Fruit fly (Drosophila melanogaster) whole organism, embryonic: Measurements from ENCODE around the gene Spn38F.
A peak's percentile ranks its signal among the peaks of the same experiment; 100 is the strongest.

ENCODE experiments used
- Aef1 ChIP-seq: fragments of 200-800 bp; sonication (Bioruptor generic); IDR thresholded peaks from 3 replicates; pipeline ENCODE4 v1.3.6; 2022; ENCODE audit warnings: missing biosample characterization, missing genetic modification characterization
- Bdp1 ChIP-seq: fragments of 200-800 bp; sonication (Bioruptor generic); optimal IDR thresholded peaks from 3 replicates; lab custom pipeline; 2016; ENCODE audit warnings: missing biosample characterization, missing genetic modification characterization
- CG11247 ChIP-seq: fragments of 200-800 bp; sonication (Bioruptor generic); IDR thresholded peaks from 2 replicates; pipeline ENCODE4 v1.3.6; 2022; ENCODE audit warnings: missing biosample characterization, missing genetic modification characterization
- CG1233 ChIP-seq: fragments of 200-800 bp; sonication (Bioruptor generic); optimal IDR thresholded peaks from 4 replicates; lab custom pipeline; 2018; ENCODE audit warnings: missing biosample characterization, mild to moderate bottlenecking, missing genetic modification characterization
- CG12391 ChIP-seq: fragments of 200-800 bp; sonication (Bioruptor generic); optimal IDR thresholded peaks from 3 replicates; lab custom pipeline; 2018; ENCODE audit warnings: missing biosample characterization, mild to moderate bottlenecking, missing genetic modification characterization, moderate library complexity
- CG14441 ChIP-seq: fragments of 200-800 bp; sonication (Bioruptor generic); IDR thresholded peaks from 2 replicates; pipeline ENCODE4 v1.3.6; 2022; ENCODE audit warnings: missing biosample characterization, missing genetic modification characterization
- CG15269 ChIP-seq: fragments of 200-800 bp; sonication (Bioruptor generic); optimal IDR thresholded peaks from 2 replicates; lab custom pipeline; 2018; ENCODE audit warnings: missing biosample characterization, mild to moderate bottlenecking, missing genetic modification characterization, moderate library complexity
- CG17568 ChIP-seq: fragments of 200-800 bp; sonication (Bioruptor generic); optimal IDR thresholded peaks from 2 replicates; lab custom pipeline; 2018; ENCODE audit warnings: missing biosample characterization, mild to moderate bottlenecking, missing genetic modification characterization, moderate library complexity
- CG17829 ChIP-seq: fragments of 200-800 bp; optimal IDR thresholded peaks from 2 replicates; lab custom pipeline; 2019; ENCODE audit warnings: missing biosample characterization, mild to moderate bottlenecking, missing genetic modification characterization, moderate library complexity
- CG30403 ChIP-seq: fragments of 200-800 bp; sonication (Bioruptor generic); optimal IDR thresholded peaks from 3 replicates; lab custom pipeline; 2016; ENCODE audit warnings: missing biosample characterization, missing genetic modification characterization
- CG31365 ChIP-seq: fragments of 200-800 bp; sonication (Bioruptor generic); optimal IDR thresholded peaks from 2 replicates; lab custom pipeline; 2018; ENCODE audit warnings: missing biosample characterization, mild to moderate bottlenecking, missing genetic modification characterization
- CG4730 ChIP-seq: fragments of 200-800 bp; sonication (Bioruptor generic); IDR thresholded peaks from 2 replicates; pipeline ENCODE4 v1.3.6; 2022; ENCODE audit warnings: missing biosample characterization, missing genetic modification characterization
- CG4820 ChIP-seq: fragments of 200-800 bp; sonication (Bioruptor generic); optimal IDR thresholded peaks from 3 replicates; lab custom pipeline; 2016; ENCODE audit warnings: missing biosample characterization, missing genetic modification characterization
- CG4854 ChIP-seq: fragments of 200-800 bp; sonication (Bioruptor generic); optimal IDR thresholded peaks from 2 replicates; lab custom pipeline; 2016; ENCODE audit warnings: missing biosample characterization, missing genetic modification characterization, inconsistent platforms
- CG5180 ChIP-seq: fragments of 200-800 bp; sonication (Bioruptor generic); optimal IDR thresholded peaks from 3 replicates; lab custom pipeline; 2017; ENCODE audit warnings: missing biosample characterization, missing genetic modification characterization, mild to moderate bottlenecking, moderate library complexity, missing genetic modification reagents
- CG7271 ChIP-seq: fragments of 200-800 bp; sonication (Bioruptor generic); optimal IDR thresholded peaks from 2 replicates; lab custom pipeline; 2018; ENCODE audit warnings: missing biosample characterization, mild to moderate bottlenecking, missing genetic modification characterization, moderate library complexity
- CG7745 ChIP-seq: fragments of 200-800 bp; sonication (Bioruptor generic); optimal IDR thresholded peaks from 2 replicates; lab custom pipeline; 2018; ENCODE audit warnings: missing biosample characterization, mild to moderate bottlenecking, missing genetic modification characterization, moderate library complexity
- CG7786 ChIP-seq: fragments of 200-800 bp; sonication (Bioruptor generic); optimal IDR thresholded peaks from 2 replicates; lab custom pipeline; 2016; ENCODE audit warnings: missing biosample characterization, missing genetic modification characterization
- CG8944 ChIP-seq: fragments of 200-800 bp; sonication (Bioruptor generic); optimal IDR thresholded peaks from 3 replicates; lab custom pipeline; 2016; ENCODE audit warnings: missing biosample characterization, missing genetic modification characterization
- E2f1 ChIP-seq: fragments of 200-800 bp; sonication (Bioruptor generic); IDR thresholded peaks from 2 replicates; pipeline ENCODE4 v1.3.6; 2022; ENCODE audit warnings: missing biosample characterization, missing genetic modification characterization
- Elba2 ChIP-seq: fragments of 200-800 bp; sonication (Bioruptor generic); optimal IDR thresholded peaks from 3 replicates; lab custom pipeline; 2016; ENCODE audit warnings: missing biosample characterization, missing genetic modification characterization
- H2.0 ChIP-seq: fragments of 200-800 bp; sonication (Bioruptor generic); IDR thresholded peaks from 2 replicates; pipeline ENCODE4 v1.3.6; 2022; ENCODE audit warnings: missing biosample characterization, missing genetic modification characterization
- Hmx ChIP-seq: fragments of 200-800 bp; sonication (Bioruptor generic); optimal IDR thresholded peaks from 2 replicates; lab custom pipeline; 2016; ENCODE audit warnings: missing biosample characterization, missing genetic modification characterization
- Med ChIP-seq: fragments of 200-800 bp; sonication (Bioruptor generic); peaks from one replicate; lab custom pipeline; 2016; ENCODE audit warnings: missing biosample characterization, missing genetic modification characterization, mild to moderate bottlenecking, inconsistent platforms, moderate library complexity
- PHDP ChIP-seq: fragments of 200-800 bp; sonication (Bioruptor generic); optimal IDR thresholded peaks from 3 replicates; lab custom pipeline; 2018; ENCODE audit warnings: missing biosample characterization, mild to moderate bottlenecking, missing genetic modification characterization, moderate library complexity
- Rx ChIP-seq: fragments of 200-800 bp; sonication (Bioruptor generic); IDR thresholded peaks from 2 replicates; pipeline ENCODE4 v1.3.6; 2022; ENCODE audit warnings: missing biosample characterization, missing genetic modification characterization
- Side ChIP-seq: fragments of 200-800 bp; sonication (Bioruptor generic); optimal IDR thresholded peaks from 2 replicates; lab custom pipeline; 2016; ENCODE audit warnings: missing biosample characterization, missing genetic modification characterization
- Sox100B ChIP-seq: fragments of 200-800 bp; sonication (Bioruptor generic); optimal IDR thresholded peaks from 3 replicates; lab custom pipeline; 2018; ENCODE audit warnings: missing biosample characterization, mild to moderate bottlenecking, missing genetic modification characterization
- az2 ChIP-seq: fragments of 200-800 bp; sonication (Bioruptor generic); optimal IDR thresholded peaks from 3 replicates; lab custom pipeline; 2016; ENCODE audit warnings: missing biosample characterization, missing genetic modification characterization
- br ChIP-seq: fragments of >200 bp; optimal IDR thresholded peaks from 2 replicates; lab custom pipeline; 2017
- cg ChIP-seq: fragments of 200-800 bp; sonication (Bioruptor generic); optimal IDR thresholded peaks from 3 replicates; lab custom pipeline; 2019; ENCODE audit warnings: missing biosample characterization, mild to moderate bottlenecking, missing genetic modification characterization, moderate library complexity
- chm ChIP-seq: fragments of 200-800 bp; sonication (Bioruptor generic); IDR thresholded peaks from 2 replicates; pipeline ENCODE4 v1.3.6; 2022; ENCODE audit warnings: missing biosample characterization, missing genetic modification characterization
- disco-r ChIP-seq: fragments of 200-800 bp; sonication (Bioruptor generic); optimal IDR thresholded peaks from 2 replicates; lab custom pipeline; 2016; ENCODE audit warnings: missing biosample characterization, missing genetic modification characterization
- ftz-f1 ChIP-seq: fragments of 200-800 bp; sonication (Bioruptor generic); optimal IDR thresholded peaks from 2 replicates; lab custom pipeline; 2016; ENCODE audit warnings: missing biosample characterization, missing genetic modification characterization
- gcm2 ChIP-seq: fragments of 200-800 bp; sonication (Bioruptor generic); optimal IDR thresholded peaks from 2 replicates; lab custom pipeline; 2016; ENCODE audit warnings: missing biosample characterization, missing genetic modification characterization
- gsb-n ChIP-seq: fragments of 200-800 bp; sonication (Bioruptor generic); optimal IDR thresholded peaks from 3 replicates; lab custom pipeline; 2018; ENCODE audit warnings: missing biosample characterization, mild to moderate bottlenecking, missing genetic modification characterization
- kni ChIP-seq: fragments of 200-800 bp; sonication (Bioruptor generic); optimal IDR thresholded peaks from 3 replicates; lab custom pipeline; 2017; ENCODE audit warnings: mild to moderate bottlenecking, missing biosample characterization, missing genetic modification reagents, missing genetic modification characterization
- lbe ChIP-seq: fragments of 200-800 bp; sonication (Bioruptor generic); optimal IDR thresholded peaks from 2 replicates; lab custom pipeline; 2016; ENCODE audit warnings: missing biosample characterization, mild to moderate bottlenecking, missing genetic modification characterization
- luna ChIP-seq: fragments of 200-800 bp; sonication (Bioruptor generic); optimal IDR thresholded peaks from 2 replicates; lab custom pipeline; 2016; ENCODE audit warnings: missing biosample characterization, missing genetic modification characterization
- org-1 ChIP-seq: fragments of 200-800 bp; sonication (Bioruptor generic); optimal IDR thresholded peaks from 2 replicates; lab custom pipeline; 2017; ENCODE audit warnings: missing biosample characterization, missing genetic modification characterization
- pb ChIP-seq: fragments of 200-800 bp; sonication (Bioruptor generic); optimal IDR thresholded peaks from 3 replicates; lab custom pipeline; 2016; ENCODE audit warnings: missing biosample characterization, missing genetic modification characterization
- ranshi ChIP-seq: fragments of 200-800 bp; sonication (Bioruptor generic); IDR thresholded peaks from 2 replicates; pipeline ENCODE4 v1.3.6; 2022; ENCODE audit warnings: missing biosample characterization, missing genetic modification characterization
- ro ChIP-seq: fragments of 200-800 bp; sonication (Bioruptor generic); IDR thresholded peaks from 2 replicates; pipeline ENCODE4 v1.3.6; 2022; ENCODE audit warnings: missing biosample characterization, missing genetic modification characterization
- sc ChIP-seq, 3 experiments: fragments of >200 bp in 2 of 3; fragments of 200-800 bp in 1 of 3; sonication (Bioruptor generic) in 1 of 3; optimal IDR thresholded peaks; 2 replicates in 2 of 3; 3 replicates in 1 of 3; lab custom pipeline; 2017; ENCODE audit warnings: mild to moderate bottlenecking in 1 of 3, missing biosample characterization in 1 of 3, missing genetic modification characterization in 1 of 3, missing genetic modification reagents in 1 of 3
- sob ChIP-seq: fragments of 200-800 bp; sonication (Bioruptor generic); IDR thresholded peaks from 2 replicates; pipeline ENCODE4 v1.3.6; 2022; ENCODE audit warnings: missing biosample characterization, missing genetic modification characterization
- vfl ChIP-seq: fragments of 200-800 bp; sonication (Bioruptor generic); optimal IDR thresholded peaks from 2 replicates; lab custom pipeline; 2016; ENCODE audit warnings: missing biosample characterization, missing genetic modification characterization
- yki ChIP-seq: fragments of >200 bp; optimal IDR thresholded peaks from 3 replicates; lab custom pipeline; 2018
- zfh1 ChIP-seq: fragments of 200-800 bp; sonication (Bioruptor generic); IDR thresholded peaks from 3 replicates; pipeline ENCODE4 v1.3.6; 2022; ENCODE audit warnings: missing biosample characterization, missing genetic modification characterization

Spn38F gene

DNA sequence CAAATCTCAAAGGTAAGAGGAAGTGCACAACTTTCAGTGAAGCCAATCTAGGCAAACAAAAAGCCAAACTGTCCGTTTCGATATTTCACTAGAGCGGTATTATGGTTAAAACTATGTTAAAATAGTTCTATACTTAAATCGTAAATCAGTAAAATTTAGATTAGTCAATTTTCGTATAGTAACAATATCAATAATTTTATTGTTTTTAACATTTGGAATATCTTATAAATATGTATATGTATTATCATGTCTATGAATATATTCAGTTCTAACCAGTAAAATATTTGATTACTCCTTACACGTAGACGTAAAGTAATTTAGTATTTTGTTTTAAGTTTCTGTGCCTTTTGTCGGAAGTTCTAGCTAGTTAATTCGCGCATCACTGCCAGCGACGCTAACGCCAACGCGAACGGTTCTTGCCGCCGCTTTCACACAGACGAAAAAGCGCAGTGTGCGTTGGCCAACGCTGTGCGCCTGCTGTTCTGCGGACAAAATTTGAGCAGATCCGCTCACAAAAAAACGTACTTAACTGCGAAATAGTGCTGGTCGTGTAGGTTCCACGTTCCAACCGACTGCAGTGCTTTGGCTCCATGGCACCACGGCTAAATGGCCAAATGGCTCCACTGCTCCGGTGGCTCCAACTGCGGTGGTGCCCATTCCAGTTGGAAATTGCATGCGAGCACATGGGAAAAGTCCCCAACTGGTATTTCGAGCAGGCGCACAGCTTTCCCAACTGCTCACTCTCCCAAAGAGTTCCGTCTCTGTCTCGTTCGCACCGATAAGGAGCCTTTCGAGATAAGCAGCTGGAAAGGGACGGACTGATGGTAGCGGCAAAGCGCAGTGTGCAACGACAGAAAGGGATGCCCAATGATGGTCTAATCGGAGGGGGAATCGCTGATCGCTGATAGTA is 14.3 kb downstream of the Spn38F start (continued):
- TF ChIP-seq Side (no peak), Rx (GFP tag; lab: Robert Waterston, UW) (no peak), CG7786 (GFP tag; lab: Kevin White, UChicago) (no peak), ranshi (no peak), CG17829 (peak; percentile 43), cg (peak; percentile 17), pb (no peak), CG7271 (tag; lab: Kevin White, UChicago) (no peak), luna (no peak), ftz-f1 (peak; percentile 66), CG1233 (GFP tag; lab: Kevin White, UChicago) (peak; percentile 13), CG4730 (GFP tag; lab: Robert Waterston, UW) (no peak), CG4854 (GFP tag; lab: Kevin White, UChicago) (no peak), CG7745 (tag; lab: Kevin White, UChicago) (peak; percentile 3), Bdp1 (GFP tag; lab: Kevin White, UChicago) (no peak), lbe (GFP tag; lab: Kevin White, UChicago) (peak; percentile 39), CG17568 (GFP tag; lab: Kevin White, UChicago) (no peak), yki (lab: Kevin White, UChicago) (no peak), gsb-n (tag; lab: Kevin White, UChicago) (no peak), CG4820 (GFP tag; lab: Kevin White, UChicago) (no peak), vfl (GFP tag; lab: Kevin White, UChicago) (no peak), CG30403 (GFP tag; lab: Kevin White, UChicago) (peak; percentile 42), Elba2 (GFP tag; lab: Kevin White, UChicago) (no peak), sob (peak; percentile 46), gcm2 (GFP tag; lab: Kevin White, UChicago) (no peak), kni (GFP tag; lab: Kevin White, UChicago) (peak; percentile 91), Sox100B (GFP tag; lab: Kevin White, UChicago) (peak; percentile 62), Med (peak; percentile 83), CG31365 (tag; lab: Kevin White, UChicago) (peak; percentile 45), H2.0 (peak; percentile 33; the same call in 1 of the 2 replicates), sc (optimal IDR thresholded peaks at IDR 0.05; lab: Kevin White, UChicago) (no peak), sc (GFP tag; optimal IDR thresholded peaks at IDR 0.05; lab: Kevin White, UChicago) (no peak), ro (no peak), CG5180 (GFP tag; lab: Kevin White, UChicago) (peak; percentile 58), disco-r (GFP tag; lab: Kevin White, UChicago) (no peak), E2f1 (GFP tag; lab: Robert Waterston, UW) (0 out of 2 replicates have a peak, but pooled peaks have one; percentile 14), CG12391 (peak; percentile 48), PHDP (tag; lab: Kevin White, UChicago) (no peak), CG15269 (tag; lab: Kevin White, UChicago) (no peak), CG14441 (GFP tag; lab: Robert Waterston, UW) (0 out of 2 replicates have a peak, but pooled peaks have one; percentile 16), CG11247 (GFP tag; lab: Robert Waterston, UW) (no peak), Aef1 (GFP tag; lab: Robert Waterston, UW) (no peak), zfh1 (GFP tag; lab: Robert Waterston, UW) (peak; percentile 29; the same call in 1 of the 3 replicates), az2 (GFP tag; lab: Kevin White, UChicago) (no peak), chm (GFP tag; lab: Robert Waterston, UW) (0 out of 2 replicates have a peak, but pooled peaks have one; percentile 38), org-1 (GFP tag; lab: Kevin White, UChicago) (no peak), br (no peak), Hmx (GFP tag; lab: Kevin White, UChicago) (no peak), CG8944 (no peak)
- TF ChIP-seq, all 482 proteins: peak for 182
